Worm (Caenorhabditis elegans) whole organism, midembryonic: ENCODE measurements around the gene col-37.

Experiments used
- T22C8.4 ChIP-seq: fragments of 200-800 bp; sonication (Bioruptor generic); IDR thresholded peaks from 2 replicates; pipeline ENCODE4 v1.3.6; 2022; ENCODE audit warnings: missing genetic modification characterization, missing compliant biosample characterization
- cog-1 ChIP-seq: sonication (generic microtip); optimal IDR thresholded peaks from 2 replicates; lab custom pipeline; 2016; ENCODE audit warnings: missing genetic modification characterization, missing compliant biosample characterization
- flt-1 ChIP-seq: fragments of 200-800 bp; sonication (Bioruptor generic); IDR thresholded peaks from 2 replicates; pipeline ENCODE4 v1.3.6; 2022; ENCODE audit warnings: missing genetic modification characterization, missing compliant biosample characterization

ce11 chrV:12162220-12162619, 5.3 kb downstream of the col-37 start, which contains the start of gene C27A7.5:
- TF ChIP-seq flt-1 (no peak), cog-1 (tag; lab: Kevin White, UChicago) (no peak), T22C8.4 (GFP tag; lab: Robert Waterston, UW) (no peak)
